Fruit fly (Drosophila melanogaster) whole organism, embryonic: Measurements from ENCODE around the gene Theg.
A peak's percentile ranks its signal among the peaks of the same experiment; 100 is the strongest.

Source experiments
- Antp ChIP-seq: fragments of 200-800 bp; sonication (Bioruptor generic); optimal IDR thresholded peaks from 3 replicates; lab custom pipeline; 2016; ENCODE audit warnings: missing biosample characterization, missing genetic modification characterization
- Atf3 ChIP-seq: fragments of 200-800 bp; sonication (Bioruptor generic); optimal IDR thresholded peaks from 3 replicates; lab custom pipeline; 2016; ENCODE audit warnings: missing biosample characterization, missing genetic modification characterization
- Awh ChIP-seq: fragments of 200-800 bp; sonication (Bioruptor generic); IDR thresholded peaks from 2 replicates; pipeline ENCODE4, ENCODE4 v1.3.6; 2022; ENCODE audit warnings: missing biosample characterization, missing genetic modification characterization
- Blimp-1 ChIP-seq: fragments of 200-800 bp; sonication (Bioruptor generic); optimal IDR thresholded peaks from 3 replicates; lab custom pipeline; 2018; ENCODE audit warnings: missing biosample characterization, missing genetic modification characterization, mild to moderate bottlenecking, moderate library complexity, missing genetic modification reagents
- CG10147 ChIP-seq: fragments of 200-800 bp; sonication (Bioruptor generic); optimal IDR thresholded peaks from 2 replicates; lab custom pipeline; 2019; ENCODE audit warnings: missing biosample characterization, mild to moderate bottlenecking, missing genetic modification characterization, moderate library complexity
- CG10209 ChIP-seq: fragments of 200-800 bp; sonication (Bioruptor generic); optimal IDR thresholded peaks from 3 replicates; lab custom pipeline; 2017; ENCODE audit warnings: missing biosample characterization, mild to moderate bottlenecking, missing genetic modification characterization, missing genetic modification reagents
- CG10565 ChIP-seq: fragments of 200-800 bp; sonication (Bioruptor generic); optimal IDR thresholded peaks from 3 replicates; lab custom pipeline; 2016; ENCODE audit warnings: missing biosample characterization, mild to moderate bottlenecking, missing genetic modification characterization
- CG16813 ChIP-seq: fragments of 200-800 bp; sonication (Bioruptor generic); IDR thresholded peaks from 3 replicates; pipeline ENCODE4 v1.3.6; 2022; ENCODE audit warnings: missing biosample characterization, missing genetic modification characterization; ENCODE audit not compliant: partially characterized antibody
- CG16863 ChIP-seq: fragments of 200-800 bp; sonication (Bioruptor generic); optimal IDR thresholded peaks from 3 replicates; lab custom pipeline; 2016; ENCODE audit warnings: missing biosample characterization, missing genetic modification characterization
- CG17361 ChIP-seq: fragments of 200-800 bp; sonication (Bioruptor generic); IDR thresholded peaks from 3 replicates; pipeline ENCODE4 v1.3.6; 2022; ENCODE audit warnings: missing biosample characterization, missing genetic modification characterization
- CG34376 ChIP-seq: fragments of 200-800 bp; sonication (Bioruptor generic); optimal IDR thresholded peaks from 2 replicates; lab custom pipeline; 2018; ENCODE audit warnings: missing biosample characterization, mild to moderate bottlenecking, missing genetic modification characterization
- CG34422 ChIP-seq: fragments of 200-800 bp; sonication (Bioruptor generic); IDR thresholded peaks from 3 replicates; pipeline ENCODE4 v1.3.6; 2022; ENCODE audit warnings: missing biosample characterization, missing genetic modification characterization
- CG4617 ChIP-seq: fragments of 200-800 bp; sonication (Bioruptor generic); optimal IDR thresholded peaks from 3 replicates; lab custom pipeline; 2016; ENCODE audit warnings: missing biosample characterization, missing genetic modification characterization, borderline replicate concordance
- CG9797 ChIP-seq: fragments of 200-800 bp; sonication (Bioruptor generic); optimal IDR thresholded peaks from 3 replicates; lab custom pipeline; 2018; ENCODE audit warnings: missing biosample characterization, mild to moderate bottlenecking, missing genetic modification characterization
- CHES-1-like ChIP-seq: fragments of 200-800 bp; sonication (Bioruptor generic); optimal IDR thresholded peaks from 2 replicates; lab custom pipeline; 2016; ENCODE audit warnings: missing biosample characterization, missing genetic modification characterization
- Camta ChIP-seq: fragments of 200-800 bp; sonication (Bioruptor generic); optimal IDR thresholded peaks from 2 replicates; lab custom pipeline; 2016; ENCODE audit warnings: missing biosample characterization, missing genetic modification characterization
- CkIIα-i1 ChIP-seq: fragments of 200-800 bp; sonication (Bioruptor generic); IDR thresholded peaks from 2 replicates; pipeline ENCODE4 v1.3.6; 2022; ENCODE audit warnings: missing biosample characterization, missing genetic modification characterization
- D ChIP-seq, 2 experiments: fragments of 200-800 bp in 1 of 2; fragments of >200 bp in 1 of 2; sonication (Bioruptor generic) in 1 of 2; optimal IDR thresholded peaks; 2 replicates in 1 of 2; 3 replicates in 1 of 2; lab custom pipeline; 2017; ENCODE audit warnings: mild to moderate bottlenecking in 1 of 2, missing biosample characterization in 1 of 2, missing genetic modification characterization in 1 of 2, missing genetic modification reagents in 1 of 2
- Fer1 ChIP-seq: fragments of 200-800 bp; sonication (Bioruptor generic); optimal IDR thresholded peaks from 2 replicates; lab custom pipeline; 2017; ENCODE audit warnings: missing biosample characterization, mild to moderate bottlenecking, missing genetic modification characterization
- Hey ChIP-seq: fragments of 200-800 bp; sonication (Bioruptor generic); optimal IDR thresholded peaks from 3 replicates; lab custom pipeline; 2018; ENCODE audit warnings: missing biosample characterization, mild to moderate bottlenecking, missing genetic modification characterization
- Hmx ChIP-seq: fragments of 200-800 bp; sonication (Bioruptor generic); optimal IDR thresholded peaks from 2 replicates; lab custom pipeline; 2016; ENCODE audit warnings: missing biosample characterization, missing genetic modification characterization
- Hr3 ChIP-seq: fragments of 200-800 bp; sonication (Bioruptor generic); optimal IDR thresholded peaks from 3 replicates; lab custom pipeline; 2016; ENCODE audit warnings: missing biosample characterization, missing genetic modification characterization
- Hr78 ChIP-seq, 2 experiments: fragments of 200-800 bp in 1 of 2; fragments of >200 bp in 1 of 2; sonication (Bioruptor generic) in 1 of 2; optimal IDR thresholded peaks; 2 replicates each; lab custom pipeline; 2017 to 2019; ENCODE audit warnings: missing biosample characterization in 2 of 2, missing genetic modification characterization in 2 of 2, mild to moderate bottlenecking in 1 of 2, moderate library complexity in 1 of 2
- MESR4 ChIP-seq: fragments of 200-800 bp; sonication (Bioruptor generic); optimal IDR thresholded peaks from 2 replicates; lab custom pipeline; 2018; ENCODE audit warnings: missing biosample characterization, mild to moderate bottlenecking, missing genetic modification characterization, moderate library complexity
- MTF-1 ChIP-seq: fragments of 200-800 bp; sonication (Bioruptor generic); optimal IDR thresholded peaks from 2 replicates; lab custom pipeline; 2018; ENCODE audit warnings: missing biosample characterization, mild to moderate bottlenecking, missing genetic modification characterization, borderline replicate concordance
- Max ChIP-seq: fragments of 200-800 bp; sonication (Bioruptor generic); optimal IDR thresholded peaks from 2 replicates; lab custom pipeline; 2016; ENCODE audit warnings: missing biosample characterization, mild to moderate bottlenecking, missing genetic modification characterization
- Meics ChIP-seq: fragments of 200-800 bp; sonication (Bioruptor generic); optimal IDR thresholded peaks from 2 replicates; lab custom pipeline; 2017; ENCODE audit warnings: missing biosample characterization, mild to moderate bottlenecking, missing genetic modification characterization
- NK7.1 ChIP-seq: fragments of 200-800 bp; sonication (Bioruptor generic); optimal IDR thresholded peaks from 3 replicates; lab custom pipeline; 2016; ENCODE audit warnings: missing biosample characterization, missing genetic modification characterization
- Pdp1 ChIP-seq, 2 experiments: fragments of 200-800 bp; sonication (Bioruptor generic); optimal IDR thresholded peaks; 3 replicates each; lab custom pipeline; 2016; ENCODE audit warnings: missing biosample characterization in 2 of 2, missing genetic modification characterization in 2 of 2, mild to moderate bottlenecking in 1 of 2, moderate library complexity in 1 of 2
- Poxn ChIP-seq: fragments of 200-800 bp; sonication (Bioruptor generic); IDR thresholded peaks from 2 replicates; pipeline ENCODE4 v1.3.6; 2022; ENCODE audit warnings: missing biosample characterization, missing genetic modification characterization
- Sry-β ChIP-seq: fragments of 200-800 bp; sonication (Bioruptor generic); optimal IDR thresholded peaks from 2 replicates; lab custom pipeline; 2018; ENCODE audit warnings: missing biosample characterization, mild to moderate bottlenecking, missing genetic modification characterization, moderate library complexity
- Usf ChIP-seq: fragments of 200-800 bp; sonication (Bioruptor generic); optimal IDR thresholded peaks from 2 replicates; lab custom pipeline; 2017; ENCODE audit warnings: missing genotype, missing biosample characterization, missing genetic modification characterization
- ato ChIP-seq: fragments of 200-800 bp; sonication (Bioruptor generic); IDR thresholded peaks from 2 replicates; pipeline ENCODE4 v1.3.6; 2022; ENCODE audit warnings: missing biosample characterization, missing genetic modification characterization; ENCODE audit not compliant: partially characterized antibody
- fd102C ChIP-seq: fragments of 200-800 bp; sonication (Bioruptor generic); optimal IDR thresholded peaks from 2 replicates; lab custom pipeline; 2018; ENCODE audit warnings: missing biosample characterization, mild to moderate bottlenecking, missing genetic modification characterization, moderate library complexity
- fu2 ChIP-seq: fragments of 200-800 bp; sonication (Bioruptor generic); optimal IDR thresholded peaks from 2 replicates; lab custom pipeline; 2016; ENCODE audit warnings: missing biosample characterization, missing genetic modification characterization
- gce ChIP-seq: fragments of 200-800 bp; sonication (Bioruptor generic); IDR thresholded peaks from 3 replicates; pipeline ENCODE4 v1.3.6; 2022; ENCODE audit warnings: missing biosample characterization, missing genetic modification characterization
- jing ChIP-seq: fragments of 200-800 bp; sonication (Bioruptor generic); optimal IDR thresholded peaks from 2 replicates; lab custom pipeline; 2018; ENCODE audit warnings: missing biosample characterization, mild to moderate bottlenecking, missing genetic modification characterization
- kay ChIP-seq: fragments of 200-800 bp; sonication (Bioruptor generic); optimal IDR thresholded peaks from 2 replicates; lab custom pipeline; 2016; ENCODE audit warnings: missing biosample characterization, missing genetic modification characterization
- lbe ChIP-seq: fragments of 200-800 bp; sonication (Bioruptor generic); optimal IDR thresholded peaks from 2 replicates; lab custom pipeline; 2016; ENCODE audit warnings: missing biosample characterization, mild to moderate bottlenecking, missing genetic modification characterization
- luna ChIP-seq: fragments of 200-800 bp; sonication (Bioruptor generic); optimal IDR thresholded peaks from 2 replicates; lab custom pipeline; 2016; ENCODE audit warnings: missing biosample characterization, missing genetic modification characterization
- p53 ChIP-seq: fragments of 200-800 bp; sonication (Bioruptor generic); optimal IDR thresholded peaks from 2 replicates; lab custom pipeline; 2016; ENCODE audit warnings: missing biosample characterization, missing genetic modification characterization
- pho ChIP-seq: fragments of 200-800 bp; sonication (Bioruptor generic); optimal IDR thresholded peaks from 2 replicates; lab custom pipeline; 2016; ENCODE audit warnings: missing biosample characterization, missing genetic modification characterization
- slp2 ChIP-seq: fragments of 200-800 bp; sonication (Bioruptor generic); optimal IDR thresholded peaks from 2 replicates; lab custom pipeline; 2016; ENCODE audit warnings: missing biosample characterization, missing genetic modification characterization
- sqz ChIP-seq: fragments of 200-800 bp; sonication (Bioruptor generic); optimal IDR thresholded peaks from 3 replicates; lab custom pipeline; 2018; ENCODE audit warnings: missing biosample characterization, mild to moderate bottlenecking, missing genetic modification characterization
- tll ChIP-seq, 2 experiments: fragments of 200-800 bp in 1 of 2; fragments of >200 bp in 1 of 2; sonication (Bioruptor generic) in 1 of 2; optimal IDR thresholded peaks; 2 replicates each; lab custom pipeline; 2017 to 2019; ENCODE audit warnings: missing biosample characterization in 2 of 2, missing genetic modification characterization in 2 of 2, mild to moderate bottlenecking in 1 of 2, moderate library complexity in 1 of 2
- vfl ChIP-seq: fragments of 200-800 bp; sonication (Bioruptor generic); optimal IDR thresholded peaks from 2 replicates; lab custom pipeline; 2016; ENCODE audit warnings: missing biosample characterization, missing genetic modification characterization
- z ChIP-seq: fragments of 200-800 bp; sonication (Bioruptor generic); IDR thresholded peaks from 3 replicates; pipeline ENCODE4 v1.3.6; 2022; ENCODE audit warnings: missing biosample characterization, missing genetic modification characterization

The Theg gene

DNA sequence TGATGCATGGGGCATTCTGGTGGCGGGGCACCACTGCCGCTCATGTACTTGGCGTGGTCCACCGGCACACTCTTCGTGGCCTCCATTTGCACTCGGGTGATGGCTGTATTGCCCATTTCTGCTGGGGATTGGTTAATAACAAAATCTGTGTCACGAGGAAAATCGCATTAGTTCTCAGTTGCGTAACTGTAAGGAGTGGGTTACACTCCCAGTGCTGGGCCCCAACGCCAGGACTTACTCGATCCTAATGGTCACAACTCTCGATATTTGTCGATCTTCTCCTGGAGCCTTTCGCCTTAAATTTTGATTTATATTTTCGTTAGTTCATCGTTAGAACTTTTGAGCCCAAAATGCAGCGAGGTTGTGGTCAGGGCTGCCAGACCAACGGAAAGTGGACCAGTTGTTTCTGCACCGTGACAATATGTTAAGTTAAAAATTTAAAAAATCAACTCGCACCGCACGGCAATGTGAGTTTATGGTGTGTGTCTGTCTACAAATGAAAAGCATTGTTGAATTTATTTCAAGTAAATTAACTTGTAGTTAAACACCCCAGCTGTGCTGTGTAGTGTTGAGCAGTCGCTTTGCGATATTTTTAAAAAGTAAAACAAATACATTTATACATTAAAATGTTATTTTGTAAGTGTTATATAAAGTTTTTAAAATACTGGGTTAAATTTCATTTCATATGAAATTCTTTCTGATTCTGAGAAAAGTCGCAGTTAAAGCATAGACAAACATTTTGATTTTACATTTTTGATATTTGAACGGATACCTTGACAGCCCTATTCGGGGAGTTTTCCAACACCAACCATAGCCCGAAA, 12.6 kb downstream of the Theg start, which contains the start of the genes Cchl and ND-42 (continued):
- TF ChIP-seq CG10565 (GFP tag; lab: Kevin White, UChicago) (no peak), CG10147 (GFP tag; lab: Kevin White, UChicago) (peak; percentile 64), Awh (GFP tag; lab: Robert Waterston, UW) (0 out of 2 replicates have a peak, but pooled peaks have one; percentile 9), Hr3 (GFP tag; lab: Kevin White, UChicago) (peak; percentile 85), Max (GFP tag; lab: Kevin White, UChicago) (peak; percentile 84), kay (GFP tag; lab: Kevin White, UChicago) (peak; percentile 59), p53 (GFP tag; lab: Kevin White, UChicago) (peak; percentile 3), pho (GFP tag; lab: Kevin White, UChicago) (peak; percentile 57), CG17361 (peak; percentile 93), z (GFP tag; lab: Robert Waterston, UW) (no peak), CHES-1-like (GFP tag; lab: Kevin White, UChicago) (peak; percentile 57), CG34376 (GFP tag; lab: Kevin White, UChicago) (peak; percentile 78), vfl (GFP tag; lab: Kevin White, UChicago) (peak; percentile 76), lbe (GFP tag; lab: Kevin White, UChicago) (peak; percentile 59), gce (GFP tag; lab: Robert Waterston, UW) (no peak), CkIIα-i1 (0 out of 2 replicates have a peak, but pooled peaks have one; percentile 10), sqz (GFP tag; lab: Kevin White, UChicago) (no peak), CG9797 (GFP tag; lab: Kevin White, UChicago) (peak; percentile 37), MESR4 (GFP tag; lab: Kevin White, UChicago) (peak; percentile 49), Antp (GFP tag; lab: Kevin White, UChicago) (peak; percentile 72), Atf3 (GFP tag; lab: Kevin White, UChicago) (peak; percentile 49), NK7.1 (GFP tag; lab: Kevin White, UChicago) (peak; percentile 40), D (optimal IDR thresholded peaks at IDR 0.05; lab: Kevin White, UChicago) (no peak), D (GFP tag; optimal IDR thresholded peaks at IDR 0.05; lab: Kevin White, UChicago) (peak; percentile 48), CG34422 (GFP tag; lab: Robert Waterston, UW) (no peak; the same call in none of the 3 replicates), Pdp1 (GFP tag; optimal IDR thresholded peaks at IDR 0.05; lab: Kevin White, UChicago) (peak; percentile 77 to 95), slp2 (GFP tag; lab: Kevin White, UChicago) (peak; percentile 41), Usf (GFP tag; lab: Kevin White, UChicago) (peak; percentile 25), fu2 (GFP tag; lab: Kevin White, UChicago) (peak; percentile 63), Sry-β (GFP tag; lab: Kevin White, UChicago) (peak; percentile 65), tll (GFP tag; optimal IDR thresholded peaks at IDR 0.05; lab: Kevin White, UChicago) (peak in 1 of 2 experiments; percentile 14), Hr78 (GFP tag; optimal IDR thresholded peaks at IDR 0.05; lab: Kevin White, UChicago) (peak in 1 of 2 experiments; percentile 11), Hey (tag; lab: Kevin White, UChicago) (no peak), Blimp-1 (GFP tag; lab: Kevin White, UChicago) (no peak), Fer1 (GFP tag; lab: Kevin White, UChicago) (peak; percentile 74), Camta (peak; percentile 59), Poxn (GFP tag; lab: Robert Waterston, UW) (0 out of 2 replicates have a peak, but pooled peaks have one; percentile 3), fd102C (no peak), CG16863 (GFP tag; lab: Kevin White, UChicago) (peak; percentile 71), Meics (GFP tag; lab: Kevin White, UChicago) (peak; percentile 83), luna (GFP tag; lab: Kevin White, UChicago) (peak; percentile 26), CG16813 (GFP tag; lab: Robert Waterston, UW) (peak; percentile 60; the same call in 2 of the 3 replicates), MTF-1 (GFP tag; lab: Kevin White, UChicago) (peak; percentile 23), Hmx (no peak), ato (0 out of 2 replicates have a peak, but pooled peaks have one; percentile 14), CG4617 (GFP tag; lab: Kevin White, UChicago) (peak; percentile 59), jing (GFP tag; lab: Kevin White, UChicago) (no peak), CG10209 (GFP tag; lab: Kevin White, UChicago) (peak; percentile 81)
